Fruit fly (Drosophila melanogaster): ENCODE measurements around the gene HP4.

The HP4 gene

DNA sequence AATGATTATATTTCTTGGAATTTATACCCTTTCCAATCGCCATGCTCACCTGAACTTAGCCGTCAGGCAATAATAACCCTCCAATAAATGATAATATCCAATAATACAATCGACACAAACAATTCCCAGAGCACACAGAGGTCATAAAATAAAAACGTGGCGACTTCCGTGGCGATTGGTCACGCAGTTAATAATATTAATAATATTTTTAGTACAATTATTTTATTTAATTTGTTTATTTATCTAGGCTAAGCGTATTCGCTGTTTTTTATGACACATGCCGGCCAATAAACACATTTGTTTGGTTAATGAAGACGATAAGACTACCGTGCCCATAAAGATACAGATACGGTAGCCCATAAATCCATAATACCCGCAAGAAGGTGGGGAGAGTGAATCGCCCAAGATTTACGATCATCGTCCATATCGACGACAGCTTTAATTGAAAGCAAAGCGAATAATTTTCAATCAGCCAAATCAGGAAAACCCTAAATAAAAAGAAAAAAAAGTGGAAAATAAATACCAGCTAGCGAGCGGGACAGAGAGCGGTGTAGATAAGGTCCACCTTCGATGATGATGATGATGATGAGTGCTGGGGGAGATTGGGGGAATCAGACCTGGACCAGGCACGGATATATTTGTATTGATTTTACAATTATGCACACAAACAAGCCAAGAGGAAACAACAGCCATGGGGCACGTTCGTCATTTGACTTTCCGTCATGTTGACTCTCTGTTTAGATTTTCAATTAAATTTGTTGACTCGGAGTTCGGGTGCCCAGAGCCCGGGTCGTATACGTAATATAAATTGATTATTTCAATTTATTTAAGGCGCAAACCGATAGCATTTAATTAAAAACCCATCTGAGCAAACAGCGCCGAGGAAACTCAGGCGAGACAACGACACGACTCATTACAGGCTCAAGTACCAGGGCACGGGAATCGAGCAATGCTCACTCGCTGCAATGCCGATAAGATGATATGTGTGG, 15.0 kb downstream of the HP4 start:
- peak; percentile 62 for TF ChIP-seq CG17801 (GFP tag; optimal IDR thresholded peaks at IDR 0.05; ENCODE audit: partially characterized antibody)

- no peak for TF ChIP-seq CG17801 (GFP tag; optimal IDR thresholded peaks at IDR 0.05; ENCODE audit: partially characterized antibody)
Observed at dm6 chr3L:7958590-7959180, 17.3 kb downstream of the HP4 start.

DNA sequence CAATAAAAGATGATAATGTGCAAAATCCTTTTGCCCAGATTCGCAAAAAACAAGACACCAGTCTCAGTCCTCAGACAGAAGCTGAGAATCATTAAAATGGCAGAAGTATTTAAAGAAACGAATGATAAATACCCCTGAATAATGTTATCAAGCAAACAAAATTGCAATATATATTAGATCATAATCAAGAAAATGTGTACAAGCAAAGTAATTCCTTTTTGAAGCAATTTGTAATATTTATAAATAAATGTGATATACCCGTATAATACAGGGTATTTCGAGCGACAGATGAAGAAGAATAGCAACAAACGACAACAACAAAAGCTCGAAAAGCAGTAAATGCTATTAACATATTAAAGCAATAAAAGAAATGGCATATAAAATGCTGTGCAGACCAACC, 17.9 kb downstream of the HP4 start:
- TF ChIP-seq CG17801 (GFP tag; optimal IDR thresholded peaks at IDR 0.05; ENCODE audit: partially characterized antibody) = no peak

- no peak for TF ChIP-seq CG17801 (GFP tag; optimal IDR thresholded peaks at IDR 0.05; ENCODE audit: partially characterized antibody)
Observed at dm6 chr3L:7956718-7957117, 19.2 kb downstream of the HP4 start.

- TF ChIP-seq CG17801 (GFP tag; optimal IDR thresholded peaks at IDR 0.05; ENCODE audit: partially characterized antibody) = no peak
Observed at dm6 chr3L:7954967-7955366, 21.0 kb downstream of the HP4 start.

DNA sequence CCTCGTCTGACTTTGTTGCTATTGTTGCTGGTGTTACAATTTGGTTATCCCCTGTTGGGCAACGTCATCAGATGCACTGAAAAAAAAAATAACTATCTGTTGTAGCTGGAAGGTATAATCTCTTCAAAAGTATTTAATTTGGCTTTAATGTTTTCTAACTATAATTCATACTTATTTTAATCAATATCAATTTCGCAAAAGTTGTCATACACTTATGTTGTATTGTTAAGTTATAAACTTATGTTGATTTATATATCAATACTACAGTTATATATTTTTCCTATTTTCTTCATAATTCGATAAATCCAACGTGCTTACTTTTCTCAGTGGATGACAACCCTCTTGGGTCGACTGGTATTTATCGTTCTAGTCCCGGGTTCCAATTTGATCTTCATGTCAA, 22.2 kb downstream of the HP4 start:
- TF ChIP-seq CG17801 (GFP tag; optimal IDR thresholded peaks at IDR 0.05; ENCODE audit: partially characterized antibody) = no peak

DNA sequence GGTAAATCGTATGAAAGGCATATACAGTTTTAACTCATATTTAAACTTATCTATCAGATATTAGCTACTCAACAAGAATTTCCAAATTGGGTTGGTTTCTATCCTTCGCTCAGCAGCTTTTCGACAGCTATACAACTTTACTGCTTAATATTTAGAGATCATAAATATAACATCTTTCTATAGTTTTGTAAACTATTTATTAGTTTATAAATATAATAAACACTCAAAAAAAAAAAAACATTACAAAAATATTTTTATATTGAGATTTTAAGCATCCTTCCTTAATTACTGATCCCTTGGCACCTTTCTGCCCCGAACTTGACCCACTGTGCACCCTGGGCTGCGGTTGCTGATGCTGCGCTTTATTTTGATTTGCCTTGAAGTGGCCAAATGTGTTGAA, 23.0 kb downstream of the HP4 start:
- no peak for TF ChIP-seq CG17801 (GFP tag; optimal IDR thresholded peaks at IDR 0.05; ENCODE audit: partially characterized antibody)

dm6 chr3L:7952560-7952959, 23.4 kb downstream of the HP4 start:
- no peak for TF ChIP-seq CG17801 (GFP tag; optimal IDR thresholded peaks at IDR 0.05; ENCODE audit: partially characterized antibody)

dm6 chr3L:7951841-7952240, 24.1 kb downstream of the HP4 start:
- TF ChIP-seq CG17801 (GFP tag; optimal IDR thresholded peaks at IDR 0.05; ENCODE audit: partially characterized antibody) = no peak

DNA sequence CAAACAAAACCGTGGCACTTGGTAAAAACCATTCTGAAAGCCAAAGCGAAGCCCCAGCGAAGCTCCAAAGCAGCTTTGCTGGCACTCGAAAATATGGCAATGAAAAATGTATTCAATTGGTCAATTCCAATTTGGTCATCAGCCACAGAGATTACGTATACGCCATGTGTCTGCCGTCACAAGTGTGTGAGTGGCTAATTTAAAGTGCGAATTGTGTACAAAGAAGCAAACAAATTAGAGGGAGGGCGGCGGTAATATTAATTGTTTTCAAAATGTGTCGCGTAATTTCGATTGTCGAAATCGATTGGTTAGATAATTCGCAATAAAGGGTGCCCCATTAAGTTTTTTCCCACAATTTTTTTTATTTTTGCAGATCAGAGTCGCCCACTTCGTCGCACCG, 26.2 kb downstream of the HP4 start:
- TF ChIP-seq CG17801 (GFP tag; optimal IDR thresholded peaks at IDR 0.05; ENCODE audit: partially characterized antibody) = no peak

DNA sequence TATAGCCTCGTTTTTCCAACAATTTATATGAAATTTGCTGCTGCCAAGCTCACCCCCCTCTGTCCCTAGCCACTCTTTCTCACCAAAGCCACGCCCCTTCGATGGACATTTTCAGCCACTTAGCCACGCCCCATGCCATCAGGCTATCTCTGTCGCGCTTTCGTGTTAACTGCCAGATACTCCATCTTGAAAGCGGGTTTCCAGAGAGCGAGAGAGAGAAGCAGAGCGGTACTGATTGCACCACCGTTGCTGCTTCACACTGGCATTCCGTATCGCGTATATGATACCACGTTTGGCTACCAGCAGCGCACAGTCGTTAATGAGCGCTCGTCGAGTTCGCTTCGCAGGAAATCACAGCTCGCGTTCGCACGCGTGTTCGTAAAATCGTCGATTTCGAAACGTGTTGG, 28.1 kb downstream of the HP4 start, which contains the start of gene exex:
exex (plus strand) TSS at position 307 of the 407 bp plus-strand sequence.
- no peak for TF ChIP-seq CG17801 (GFP tag; optimal IDR thresholded peaks at IDR 0.05; ENCODE audit: partially characterized antibody)

- TF ChIP-seq CG17801 (GFP tag; optimal IDR thresholded peaks at IDR 0.05; ENCODE audit: partially characterized antibody) = no peak
Observed at dm6 chr3L:7946222-7946621, 29.7 kb downstream of the HP4 start, which contains the start of gene CG43880. Gene CG43880 (minus strand): TSS chr3L:7946322.

DNA sequence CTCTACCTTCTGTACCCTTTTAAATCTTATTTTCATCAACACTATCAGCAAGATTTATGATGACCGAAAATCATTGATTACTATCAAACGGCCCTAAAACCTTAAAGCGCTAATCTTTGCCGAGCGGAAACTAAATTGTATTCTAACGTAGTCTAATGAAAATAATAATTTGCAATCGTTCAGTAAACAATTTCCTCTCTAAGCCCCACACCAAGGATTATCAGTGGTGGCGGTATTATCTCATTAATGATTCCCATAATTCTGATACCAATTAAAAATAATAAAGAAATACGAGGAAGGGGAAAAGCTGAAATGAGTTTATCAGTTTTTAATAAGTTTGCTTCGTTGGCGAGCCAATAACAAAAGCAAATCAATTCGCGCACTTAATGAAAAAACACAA, 32.0 kb downstream of the HP4 start:
- no peak for TF ChIP-seq CG17801 (GFP tag; optimal IDR thresholded peaks at IDR 0.05; ENCODE audit: partially characterized antibody)

DNA sequence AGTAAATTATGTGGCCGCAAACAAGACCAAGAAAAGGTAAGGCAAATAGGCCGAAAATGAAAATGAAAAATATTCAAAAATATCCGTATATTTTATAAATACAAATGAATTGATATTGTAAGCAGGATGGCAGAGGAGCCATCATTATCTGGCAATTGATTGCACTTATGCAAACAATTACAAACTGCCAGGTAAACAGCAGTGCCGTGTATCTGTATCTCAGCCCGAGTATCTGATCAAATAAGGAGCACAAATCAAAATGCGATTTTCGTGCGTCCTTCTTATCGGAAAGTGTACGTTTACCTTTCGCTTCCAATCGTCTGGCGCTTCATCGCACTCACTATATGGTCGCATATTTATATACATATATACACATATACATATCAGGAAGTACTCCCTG, 32.9 kb downstream of the HP4 start:
- TF ChIP-seq CG17801 (GFP tag; optimal IDR thresholded peaks at IDR 0.05; ENCODE audit: partially characterized antibody) = no peak

- TF ChIP-seq CG17801 (GFP tag; optimal IDR thresholded peaks at IDR 0.05; ENCODE audit: partially characterized antibody) = no peak
Observed at dm6 chr3L:7942403-7942952, 33.5 kb downstream of the HP4 start.

DNA sequence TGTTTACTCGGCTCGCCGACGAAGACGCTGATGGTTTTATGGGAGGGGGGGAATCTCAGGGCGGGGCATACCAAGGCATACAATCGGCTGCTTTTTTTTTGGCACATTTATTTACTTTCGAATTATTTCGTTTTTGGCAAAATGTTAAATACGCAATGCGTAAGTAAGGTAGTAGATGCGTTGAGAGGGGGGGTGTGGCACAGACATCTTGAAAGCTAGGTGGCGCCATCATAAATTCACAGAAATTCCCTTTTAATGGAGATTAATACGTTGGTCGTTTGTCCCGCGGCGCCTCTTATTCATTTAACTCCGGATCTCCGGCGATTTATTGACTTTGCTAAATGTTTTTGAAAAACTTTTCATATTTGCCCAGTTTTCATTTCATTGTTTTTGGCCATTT, 34.4 kb downstream of the HP4 start:
- no peak for TF ChIP-seq CG17801 (GFP tag; optimal IDR thresholded peaks at IDR 0.05; ENCODE audit: partially characterized antibody)

All from ovary, adult (tissue).